Fruit fly (Drosophila melanogaster) whole organism, prepupa: ENCODE data around the gene Plp.

ENCODE experiments used
- CG10631 ChIP-seq: fragments of 200-800 bp; sonication (Bioruptor generic); optimal IDR thresholded peaks from 2 replicates; lab custom pipeline; 2016; ENCODE audit warnings: missing biosample characterization, missing genetic modification characterization
- CG10669 ChIP-seq: fragments of 200-800 bp; sonication (Bioruptor generic); optimal IDR thresholded peaks from 3 replicates; lab custom pipeline; 2018; ENCODE audit warnings: missing biosample characterization, mild to moderate bottlenecking, missing genetic modification characterization, moderate library complexity
- CG11294 ChIP-seq: fragments of 200-800 bp; sonication (Bioruptor generic); IDR thresholded peaks from 2 replicates; pipeline ENCODE4 v1.3.6; 2022; ENCODE audit warnings: missing biosample characterization, missing genetic modification characterization
- CG15336 ChIP-seq: fragments of 200-800 bp; sonication (Bioruptor generic); IDR thresholded peaks from 2 replicates; pipeline ENCODE4 v1.3.6; 2022; ENCODE audit warnings: missing biosample characterization, missing genetic modification characterization
- CG1621 ChIP-seq: fragments of 200-800 bp; sonication (Bioruptor generic); optimal IDR thresholded peaks from 3 replicates; lab custom pipeline; 2018; ENCODE audit warnings: missing biosample characterization, mild to moderate bottlenecking, missing genetic modification characterization
- CG16779 ChIP-seq: fragments of 200-800 bp; sonication (Bioruptor generic); optimal IDR thresholded peaks from 3 replicates; lab custom pipeline; 2017; ENCODE audit warnings: missing biosample characterization, mild to moderate bottlenecking, missing genetic modification characterization
- CG32006 ChIP-seq: fragments of 200-800 bp; sonication (Bioruptor generic); optimal IDR thresholded peaks from 3 replicates; lab custom pipeline; 2017; ENCODE audit warnings: missing biosample characterization, mild to moderate bottlenecking, missing genetic modification characterization
- CG34406 ChIP-seq: fragments of 200-800 bp; sonication (Bioruptor generic); optimal IDR thresholded peaks from 3 replicates; lab custom pipeline; 2016; ENCODE audit warnings: missing biosample characterization, missing genetic modification characterization
- CG4318 ChIP-seq: fragments of 200-800 bp; sonication (Bioruptor generic); optimal IDR thresholded peaks from 3 replicates; lab custom pipeline; 2017; ENCODE audit warnings: missing biosample characterization, mild to moderate bottlenecking, missing genetic modification characterization
- CG6163 ChIP-seq: fragments of 200-800 bp; sonication (Bioruptor generic); IDR thresholded peaks from 3 replicates; pipeline ENCODE4 v1.3.6; 2022; ENCODE audit warnings: missing biosample characterization, missing genetic modification characterization
- CG6276 ChIP-seq: fragments of 200-800 bp; sonication (Bioruptor generic); optimal IDR thresholded peaks from 2 replicates; lab custom pipeline; 2017; ENCODE audit warnings: missing biosample characterization, mild to moderate bottlenecking, missing genetic modification characterization
- CG6792 ChIP-seq: fragments of 200-800 bp; sonication (Bioruptor generic); optimal IDR thresholded peaks from 3 replicates; lab custom pipeline; 2016; ENCODE audit warnings: missing biosample characterization, missing genetic modification characterization
- CG6808 ChIP-seq: fragments of 200-800 bp; sonication (Bioruptor generic); optimal IDR thresholded peaks from 3 replicates; lab custom pipeline; 2017; ENCODE audit warnings: missing biosample characterization, missing genetic modification characterization, mild to moderate bottlenecking, moderate library complexity, missing genetic modification reagents
- CG7368 ChIP-seq: fragments of 200-800 bp; sonication (Bioruptor generic); optimal IDR thresholded peaks from 3 replicates; lab custom pipeline; 2016; ENCODE audit warnings: missing biosample characterization, missing genetic modification characterization
- CG8119 ChIP-seq: fragments of 200-800 bp; sonication (Bioruptor generic); IDR thresholded peaks from 3 replicates; pipeline ENCODE4 v1.3.6; 2022; ENCODE audit warnings: missing biosample characterization, missing genetic modification characterization
- CG8319 ChIP-seq: fragments of 200-800 bp; sonication (Bioruptor generic); optimal IDR thresholded peaks from 3 replicates; lab custom pipeline; 2016; ENCODE audit warnings: missing biosample characterization, missing genetic modification characterization
- CG8632 ChIP-seq: fragments of 200-800 bp; sonication (Bioruptor generic); optimal IDR thresholded peaks from 3 replicates; lab custom pipeline; 2016; ENCODE audit warnings: missing biosample characterization, missing genetic modification characterization
- Eip75B ChIP-seq: fragments of 200-800 bp; sonication (Bioruptor generic); optimal IDR thresholded peaks from 3 replicates; lab custom pipeline; 2016; ENCODE audit warnings: missing biosample characterization, missing genetic modification characterization
- Eip78C ChIP-seq: fragments of 200-800 bp; sonication (Bioruptor generic); peaks from one replicate; lab custom pipeline; 2016; ENCODE audit warnings: missing biosample characterization, missing genetic modification characterization
- Eip93F ChIP-seq: fragments of 200-800 bp; sonication (Bioruptor generic); optimal IDR thresholded peaks from 2 replicates; lab custom pipeline; 2016; ENCODE audit warnings: missing biosample characterization, mild to moderate bottlenecking, missing genetic modification characterization
- Ets21C ChIP-seq: fragments of 200-800 bp; sonication (Bioruptor generic); optimal IDR thresholded peaks from 3 replicates; lab custom pipeline; 2016; ENCODE audit warnings: missing biosample characterization, missing genetic modification characterization
- Ets96B ChIP-seq: fragments of 200-800 bp; optimal IDR thresholded peaks from 2 replicates; lab custom pipeline; 2019; ENCODE audit warnings: missing biosample characterization, mild to moderate bottlenecking, missing genetic modification characterization, moderate library complexity
- Gug ChIP-seq: fragments of 200-800 bp; sonication (Bioruptor generic); IDR thresholded peaks from 2 replicates; pipeline ENCODE4 v1.3.6; 2022; ENCODE audit warnings: missing biosample characterization, missing genetic modification characterization
- Hr38 ChIP-seq: sonication (Bioruptor generic); optimal IDR thresholded peaks from 2 replicates; lab custom pipeline; 2016; ENCODE audit warnings: missing biosample characterization, missing genetic modification characterization
- Hr39 ChIP-seq: fragments of 200-800 bp; sonication (Bioruptor generic); optimal IDR thresholded peaks from 2 replicates; lab custom pipeline; 2016; ENCODE audit warnings: missing biosample characterization, missing genetic modification characterization
- Lpt ChIP-seq: fragments of 200-800 bp; sonication (Bioruptor generic); optimal IDR thresholded peaks from 3 replicates; lab custom pipeline; 2016; ENCODE audit warnings: missing biosample characterization, missing genetic modification characterization
- Met ChIP-seq: fragments of 200-800 bp; sonication (Bioruptor generic); optimal IDR thresholded peaks from 3 replicates; lab custom pipeline; 2016; ENCODE audit warnings: missing biosample characterization, missing genetic modification characterization
- OdsH ChIP-seq: fragments of 200-800 bp; sonication (Bioruptor generic); optimal IDR thresholded peaks from 3 replicates; lab custom pipeline; 2016; ENCODE audit warnings: missing biosample characterization, missing genetic modification characterization
- Smox ChIP-seq: fragments of 200-800 bp; sonication (Bioruptor generic); optimal IDR thresholded peaks from 3 replicates; lab custom pipeline; 2016; ENCODE audit warnings: missing biosample characterization, missing genetic modification characterization
- Sox102F ChIP-seq: fragments of 200-800 bp; sonication (Bioruptor generic); optimal IDR thresholded peaks from 2 replicates; lab custom pipeline; 2016; ENCODE audit warnings: missing biosample characterization, mild to moderate bottlenecking, missing genetic modification characterization
- Sox14 ChIP-seq: fragments of 200-800 bp; sonication (Bioruptor generic); optimal IDR thresholded peaks from 3 replicates; lab custom pipeline; 2016; ENCODE audit warnings: missing biosample characterization, missing genetic modification characterization
- Sox15 ChIP-seq: fragments of 200-800 bp; sonication (Bioruptor generic); optimal IDR thresholded peaks from 3 replicates; lab custom pipeline; 2016; ENCODE audit warnings: missing biosample characterization, missing genetic modification characterization
- achi ChIP-seq: fragments of 200-800 bp; sonication (Bioruptor generic); optimal IDR thresholded peaks from 3 replicates; lab custom pipeline; 2016; ENCODE audit warnings: missing biosample characterization, missing genetic modification characterization
- eg ChIP-seq: fragments of 200-800 bp; sonication (Bioruptor generic); IDR thresholded peaks from 3 replicates; pipeline ENCODE4 v1.3.6; 2022; ENCODE audit warnings: missing biosample characterization, missing genetic modification characterization
- esn ChIP-seq: fragments of 200-800 bp; sonication (Bioruptor generic); optimal IDR thresholded peaks from 2 replicates; lab custom pipeline; 2016; ENCODE audit warnings: missing biosample characterization, mild to moderate bottlenecking, missing genetic modification characterization, moderate library complexity
- fd59A ChIP-seq: fragments of 200-800 bp; sonication (Bioruptor generic); optimal IDR thresholded peaks from 2 replicates; lab custom pipeline; 2017; ENCODE audit warnings: missing biosample characterization, mild to moderate bottlenecking, missing genetic modification characterization, missing genetic modification reagents
- fd85E ChIP-seq: fragments of 200-800 bp; sonication (Bioruptor generic); optimal IDR thresholded peaks from 3 replicates; lab custom pipeline; 2016; ENCODE audit warnings: missing biosample characterization, missing genetic modification characterization
- fkh ChIP-seq: fragments of 200-800 bp; sonication (Bioruptor generic); optimal IDR thresholded peaks from 3 replicates; lab custom pipeline; 2017; ENCODE audit warnings: missing biosample characterization, mild to moderate bottlenecking, missing genetic modification characterization, moderate library complexity
- lz ChIP-seq: fragments of 200-800 bp; sonication (Bioruptor generic); optimal IDR thresholded peaks from 3 replicates; lab custom pipeline; 2016; ENCODE audit warnings: missing biosample characterization, missing genetic modification characterization
- net ChIP-seq: fragments of 200-800 bp; sonication (Bioruptor generic); optimal IDR thresholded peaks from 3 replicates; lab custom pipeline; 2016; ENCODE audit warnings: missing biosample characterization, missing genetic modification characterization
- pdm3 ChIP-seq: fragments of 200-800 bp; sonication (Bioruptor generic); optimal IDR thresholded peaks from 3 replicates; lab custom pipeline; 2016; ENCODE audit warnings: missing biosample characterization, missing genetic modification characterization
- salr ChIP-seq, 2 experiments: fragments of 200-800 bp; sonication (Bioruptor generic); optimal IDR thresholded peaks; 3 replicates each; lab custom pipeline; 2016 to 2018; ENCODE audit warnings: missing biosample characterization in 2 of 2, missing genetic modification characterization in 2 of 2, mild to moderate bottlenecking in 1 of 2
- ss ChIP-seq, 2 experiments: fragments of 200-800 bp; sonication (Bioruptor generic); optimal IDR thresholded peaks; 2 replicates in 1 of 2; 3 replicates in 1 of 2; lab custom pipeline; 2017 to 2018; ENCODE audit warnings: mild to moderate bottlenecking in 2 of 2, missing biosample characterization in 2 of 2, missing genetic modification characterization in 2 of 2, moderate library complexity in 1 of 2
- topi ChIP-seq: fragments of 200-800 bp; sonication (Bioruptor generic); optimal IDR thresholded peaks from 3 replicates; lab custom pipeline; 2016; ENCODE audit warnings: missing biosample characterization, missing genetic modification characterization

Gene Plp

dm6 chr3L:15142004-15142890, 47.7 kb upstream of the Plp start, which contains the start of gene Pdi (continued):
- no peak; the same call in 2 of the 3 replicates for TF ChIP-seq eg
- TF ChIP-seq CG8319 (GFP tag; lab: Kevin White, UChicago), result no peak
- TF ChIP-seq Eip78C, result peak; percentile 81
- TF ChIP-seq OdsH (GFP tag; lab: Kevin White, UChicago), result no peak
- TF ChIP-seq CG16779, result peak; percentile 23
- TF ChIP-seq salr (GFP tag; optimal IDR thresholded peaks at IDR 0.05; lab: Kevin White, UChicago), result no peak
- TF ChIP-seq CG6792 (GFP tag; lab: Kevin White, UChicago), result no peak
- TF ChIP-seq Met (GFP tag; lab: Kevin White, UChicago), result no peak
- no peak for TF ChIP-seq Hr39 (GFP tag; lab: Kevin White, UChicago)
- peak; percentile 12; the same call in 1 of the 2 replicates for TF ChIP-seq CG15336 (GFP tag; lab: Robert Waterston, UW)
- no peak for TF ChIP-seq CG8119 (GFP tag; lab: Robert Waterston, UW)
- no peak for TF ChIP-seq Smox (GFP tag; lab: Kevin White, UChicago)
- no peak for TF ChIP-seq Hr38 (GFP tag; lab: Kevin White, UChicago)
- TF ChIP-seq topi, result peak; percentile 53
- no peak for TF ChIP-seq CG11294 (GFP tag; lab: Robert Waterston, UW)
- peak; percentile 40; the same call in 2 of the 3 replicates for TF ChIP-seq CG6163 (GFP tag; lab: Robert Waterston, UW)
- no peak for TF ChIP-seq CG32006 (GFP tag; lab: Kevin White, UChicago)
- peak; percentile 37 for TF ChIP-seq Sox102F
- TF ChIP-seq Sox15, result no peak
- no peak for TF ChIP-seq CG34406 (GFP tag; lab: Kevin White, UChicago)
- TF ChIP-seq pdm3 (GFP tag; lab: Kevin White, UChicago), result no peak
- peak in 1 of 2 experiments; percentile 16 for TF ChIP-seq ss (GFP tag; optimal IDR thresholded peaks at IDR 0.05; lab: Kevin White, UChicago)
- TF ChIP-seq fd85E (GFP tag; lab: Kevin White, UChicago), result no peak
- peak; percentile 23 for TF ChIP-seq achi (GFP tag; lab: Kevin White, UChicago)
- TF ChIP-seq fkh (GFP tag; lab: Kevin White, UChicago), result no peak
- no peak for TF ChIP-seq Ets96B (tag; lab: Kevin White, UChicago)
- TF ChIP-seq Eip93F, result no peak
- TF ChIP-seq CG6808 (GFP tag; lab: Kevin White, UChicago), result peak; percentile 9
- no peak for TF ChIP-seq Sox14
- TF ChIP-seq CG4318, result no peak
- no peak for TF ChIP-seq Ets21C (GFP tag; lab: Kevin White, UChicago)
- TF ChIP-seq Lpt (GFP tag; lab: Kevin White, UChicago), result no peak
- TF ChIP-seq, all 60 proteins: peak for 20

DNA sequence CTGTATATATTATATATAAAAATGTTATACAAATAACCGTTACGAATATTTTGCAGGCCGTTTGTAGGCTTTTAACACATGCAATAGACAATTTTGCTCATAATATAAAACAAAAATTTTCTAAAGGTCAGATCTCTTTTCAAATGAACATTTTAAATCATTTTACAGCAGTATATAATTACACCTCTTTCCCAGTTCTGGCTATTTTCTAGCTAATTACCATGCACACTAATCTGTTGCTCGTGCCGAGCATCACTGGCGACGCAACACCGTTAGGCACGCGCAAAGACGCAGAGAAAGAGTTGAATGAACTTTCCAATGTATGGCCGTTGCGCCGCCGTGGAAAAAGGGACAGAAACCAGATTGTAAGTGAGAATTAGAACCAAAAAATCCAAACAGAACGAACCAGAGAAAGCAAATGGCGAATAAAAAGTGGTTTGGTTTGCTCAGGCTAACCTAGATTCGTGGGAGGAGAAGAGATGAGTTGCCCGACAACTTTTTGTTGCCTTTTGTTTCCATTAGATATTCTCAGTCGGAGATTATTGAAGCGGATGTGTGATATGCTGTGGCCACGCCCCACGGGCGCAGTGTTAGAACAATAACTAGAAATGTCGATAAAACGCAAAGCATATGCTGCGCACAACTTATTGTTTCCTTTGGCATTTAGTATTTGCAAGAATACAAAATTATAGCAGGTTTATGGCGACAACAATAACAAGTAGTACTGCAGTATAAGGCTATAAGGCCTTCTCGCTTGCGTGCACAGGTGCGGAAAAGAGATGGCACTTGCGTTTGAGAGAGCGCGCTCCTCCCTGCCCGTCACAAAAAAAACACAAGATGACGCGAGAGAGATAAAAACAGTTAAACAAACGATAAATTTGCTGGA, 46.8 kb upstream of the Plp start:
- TF ChIP-seq fd59A (GFP tag; lab: Kevin White, UChicago) (no peak), CG32006 (GFP tag; lab: Kevin White, UChicago) (peak; percentile 52), CG10631 (no peak), CG6276 (GFP tag; lab: Kevin White, UChicago) (no peak), lz (GFP tag; lab: Kevin White, UChicago) (no peak), salr (GFP tag; optimal IDR thresholded peaks at IDR 0.05; lab: Kevin White, UChicago) (peak in 1 of 2 experiments; percentile 18), esn (GFP tag; lab: Kevin White, UChicago) (peak; percentile 46), Eip78C (peak; percentile 62), Met (GFP tag; lab: Kevin White, UChicago) (peak; percentile 62), CG10669 (peak; percentile 9), CG16779 (no peak), CG8319 (GFP tag; lab: Kevin White, UChicago) (no peak), CG1621 (tag; lab: Kevin White, UChicago) (peak; percentile 14), Sox102F (no peak), CG6792 (GFP tag; lab: Kevin White, UChicago) (no peak), CG6163 (GFP tag; lab: Robert Waterston, UW) (peak; percentile 71), CG8632 (no peak), Sox14 (peak; percentile 45), Hr39 (GFP tag; lab: Kevin White, UChicago) (peak; percentile 11), Hr38 (GFP tag; lab: Kevin White, UChicago) (no peak), Sox15 (no peak), net (peak; percentile 54), CG34406 (GFP tag; lab: Kevin White, UChicago) (no peak), CG7368 (GFP tag; lab: Kevin White, UChicago) (no peak), Eip75B (GFP tag; lab: Kevin White, UChicago) (no peak), Eip93F (no peak), Gug (GFP tag; lab: Robert Waterston, UW) (no peak), topi (no peak), eg (peak; percentile 50)
